Fruit fly (Drosophila melanogaster) whole organism, embryonic: ENCODE data around the gene BORCS6.

Experiments
- Asciz ChIP-seq: fragments of 200-800 bp; sonication (Bioruptor generic); optimal IDR thresholded peaks from 2 replicates; lab custom pipeline; 2017; ENCODE audit warnings: missing biosample characterization, mild to moderate bottlenecking, missing genetic modification characterization, missing genetic modification reagents
- Atf6 ChIP-seq: fragments of 200-800 bp; sonication (Bioruptor generic); IDR thresholded peaks from 2 replicates; pipeline ENCODE4 v1.3.6; 2022; ENCODE audit warnings: missing biosample characterization, missing genetic modification characterization
- CG11398 ChIP-seq: fragments of 200-800 bp; sonication (Bioruptor generic); optimal IDR thresholded peaks from 2 replicates; lab custom pipeline; 2016; ENCODE audit warnings: missing biosample characterization, missing genetic modification characterization
- CG13296 ChIP-seq: fragments of 200-800 bp; sonication (Bioruptor generic); optimal IDR thresholded peaks from 3 replicates; lab custom pipeline; 2018; ENCODE audit warnings: missing biosample characterization, mild to moderate bottlenecking, missing genetic modification characterization
- CG1529 ChIP-seq: fragments of 200-800 bp; sonication (Bioruptor generic); optimal IDR thresholded peaks from 3 replicates; lab custom pipeline; 2018; ENCODE audit warnings: missing biosample characterization, missing genetic modification characterization
- CG15514 ChIP-seq: fragments of 200-800 bp; sonication (Bioruptor generic); optimal IDR thresholded peaks from 3 replicates; lab custom pipeline; 2017; ENCODE audit warnings: missing biosample characterization, missing genetic modification characterization, mild to moderate bottlenecking, moderate library complexity, missing genetic modification reagents
- CG16813 ChIP-seq: fragments of 200-800 bp; sonication (Bioruptor generic); IDR thresholded peaks from 3 replicates; pipeline ENCODE4 v1.3.6; 2022; ENCODE audit warnings: missing biosample characterization, missing genetic modification characterization; ENCODE audit not compliant: partially characterized antibody
- CG17328 ChIP-seq: fragments of 200-800 bp; sonication (Bioruptor generic); IDR thresholded peaks from 2 replicates; pipeline ENCODE4 v1.3.6; 2022; ENCODE audit warnings: missing biosample characterization, missing genetic modification characterization
- CG2120 ChIP-seq: fragments of 200-800 bp; sonication (Bioruptor generic); optimal IDR thresholded peaks from 3 replicates; lab custom pipeline; 2016; ENCODE audit warnings: missing biosample characterization, missing genetic modification characterization
- CG2712 ChIP-seq: fragments of 200-800 bp; optimal IDR thresholded peaks from 3 replicates; lab custom pipeline; 2019; ENCODE audit warnings: missing biosample characterization, mild to moderate bottlenecking, missing genetic modification characterization, moderate library complexity
- CG2889 ChIP-seq: fragments of 200-800 bp; sonication (Bioruptor generic); IDR thresholded peaks from 3 replicates; pipeline ENCODE4 v1.3.6; 2022; ENCODE audit warnings: missing biosample characterization, missing genetic modification characterization
- CG33213 ChIP-seq: fragments of 200-800 bp; sonication (Bioruptor generic); optimal IDR thresholded peaks from 3 replicates; lab custom pipeline; 2016; ENCODE audit warnings: missing biosample characterization, missing genetic modification characterization
- CG4854 ChIP-seq: fragments of 200-800 bp; sonication (Bioruptor generic); optimal IDR thresholded peaks from 2 replicates; lab custom pipeline; 2016; ENCODE audit warnings: missing biosample characterization, missing genetic modification characterization, inconsistent platforms
- CG6654 ChIP-seq: fragments of 200-800 bp; sonication (Bioruptor generic); optimal IDR thresholded peaks from 2 replicates; lab custom pipeline; 2017; ENCODE audit warnings: missing biosample characterization, mild to moderate bottlenecking, missing genetic modification characterization
- CG7839 ChIP-seq: fragments of 200-800 bp; sonication (Bioruptor generic); optimal IDR thresholded peaks from 3 replicates; lab custom pipeline; 2018; ENCODE audit warnings: missing biosample characterization, mild to moderate bottlenecking, missing genetic modification characterization, moderate library complexity
- CG8281 ChIP-seq: fragments of 200-800 bp; sonication (Bioruptor generic); optimal IDR thresholded peaks from 2 replicates; lab custom pipeline; 2018; ENCODE audit warnings: missing biosample characterization, mild to moderate bottlenecking, missing genetic modification characterization, moderate library complexity
- CG9727 ChIP-seq: fragments of 200-800 bp; sonication (Bioruptor generic); optimal IDR thresholded peaks from 3 replicates; lab custom pipeline; 2017; ENCODE audit warnings: missing biosample characterization, mild to moderate bottlenecking, missing genetic modification characterization
- CG9876 ChIP-seq: fragments of 200-800 bp; sonication (Bioruptor generic); optimal IDR thresholded peaks from 2 replicates; lab custom pipeline; 2016; ENCODE audit warnings: missing biosample characterization, missing genetic modification characterization
- CHES-1-like ChIP-seq: fragments of 200-800 bp; sonication (Bioruptor generic); optimal IDR thresholded peaks from 2 replicates; lab custom pipeline; 2016; ENCODE audit warnings: missing biosample characterization, missing genetic modification characterization
- CoRest ChIP-seq: fragments of 200-800 bp; sonication (Bioruptor generic); optimal IDR thresholded peaks from 3 replicates; lab custom pipeline; 2018; ENCODE audit warnings: missing biosample characterization, mild to moderate bottlenecking, missing genetic modification characterization, moderate library complexity
- Dp ChIP-seq: fragments of 200-800 bp; sonication (Bioruptor generic); optimal IDR thresholded peaks from 2 replicates; lab custom pipeline; 2018; ENCODE audit warnings: missing biosample characterization, mild to moderate bottlenecking, missing genetic modification characterization, moderate library complexity
- H2.0 ChIP-seq: fragments of 200-800 bp; sonication (Bioruptor generic); IDR thresholded peaks from 2 replicates; pipeline ENCODE4 v1.3.6; 2022; ENCODE audit warnings: missing biosample characterization, missing genetic modification characterization
- MTF-1 ChIP-seq: fragments of 200-800 bp; sonication (Bioruptor generic); optimal IDR thresholded peaks from 2 replicates; lab custom pipeline; 2018; ENCODE audit warnings: missing biosample characterization, mild to moderate bottlenecking, missing genetic modification characterization, borderline replicate concordance
- Myb ChIP-seq: fragments of 200-800 bp; sonication (Bioruptor generic); optimal IDR thresholded peaks from 2 replicates; lab custom pipeline; 2016; ENCODE audit warnings: missing biosample characterization, missing genetic modification characterization
- Optix ChIP-seq: fragments of 200-800 bp; sonication (Bioruptor generic); IDR thresholded peaks from 3 replicates; pipeline ENCODE4 v1.3.6; 2022; ENCODE audit warnings: missing biosample characterization, missing genetic modification characterization
- Poxn ChIP-seq: fragments of 200-800 bp; sonication (Bioruptor generic); IDR thresholded peaks from 2 replicates; pipeline ENCODE4 v1.3.6; 2022; ENCODE audit warnings: missing biosample characterization, missing genetic modification characterization
- Ravus ChIP-seq: fragments of 200-800 bp; sonication (Bioruptor generic); IDR thresholded peaks from 2 replicates; pipeline ENCODE4 v1.3.6; 2022; ENCODE audit warnings: missing biosample characterization, missing genetic modification characterization
- Stat92E ChIP-seq, 3 experiments: fragments of >200 bp in 2 of 3; fragments of 200-800 bp in 1 of 3; sonication (Bioruptor generic) in 1 of 3; optimal IDR thresholded peaks; 2 replicates each; lab custom pipeline; 2017 to 2019; ENCODE audit warnings: missing biosample characterization in 3 of 3, missing genetic modification characterization in 3 of 3, mild to moderate bottlenecking in 1 of 3, moderate library complexity in 1 of 3
- ab ChIP-seq: fragments of 200-800 bp; sonication (Bioruptor generic); optimal IDR thresholded peaks from 2 replicates; lab custom pipeline; 2016; ENCODE audit warnings: missing biosample characterization, missing genetic modification characterization
- ac ChIP-seq: fragments of 200-800 bp; sonication (Bioruptor generic); optimal IDR thresholded peaks from 3 replicates; lab custom pipeline; 2017; ENCODE audit warnings: missing biosample characterization, mild to moderate bottlenecking, missing genetic modification characterization
- az2 ChIP-seq: fragments of 200-800 bp; sonication (Bioruptor generic); optimal IDR thresholded peaks from 3 replicates; lab custom pipeline; 2016; ENCODE audit warnings: missing biosample characterization, missing genetic modification characterization
- btn ChIP-seq: fragments of 200-800 bp; sonication (Bioruptor generic); optimal IDR thresholded peaks from 2 replicates; lab custom pipeline; 2016; ENCODE audit warnings: missing biosample characterization, missing genetic modification characterization
- croc ChIP-seq: fragments of 200-800 bp; sonication (Bioruptor generic); conservative IDR thresholded peaks from 3 replicates; pipeline ENCODE4 v1.3.6; 2022; ENCODE audit warnings: missing biosample characterization, missing genetic modification characterization
- danr ChIP-seq: fragments of 200-800 bp; sonication (Bioruptor generic); IDR thresholded peaks from 2 replicates; pipeline ENCODE4 v1.3.6; 2022; ENCODE audit warnings: missing biosample characterization, missing genetic modification characterization
- ems ChIP-seq: fragments of 200-800 bp; sonication (Bioruptor generic); optimal IDR thresholded peaks from 3 replicates; lab custom pipeline; 2016; ENCODE audit warnings: missing biosample characterization, missing genetic modification characterization
- eve ChIP-seq, 2 experiments: fragments of >200 bp; optimal IDR thresholded peaks; 2 replicates each; lab custom pipeline; 2017; ENCODE audit warnings: missing biosample characterization in 2 of 2, missing genetic modification characterization in 2 of 2
- fd102C ChIP-seq: fragments of 200-800 bp; sonication (Bioruptor generic); optimal IDR thresholded peaks from 2 replicates; lab custom pipeline; 2018; ENCODE audit warnings: missing biosample characterization, mild to moderate bottlenecking, missing genetic modification characterization, moderate library complexity
- kni ChIP-seq: fragments of 200-800 bp; sonication (Bioruptor generic); optimal IDR thresholded peaks from 3 replicates; lab custom pipeline; 2017; ENCODE audit warnings: mild to moderate bottlenecking, missing biosample characterization, missing genetic modification reagents, missing genetic modification characterization
- knrl ChIP-seq: fragments of 200-800 bp; sonication (Bioruptor generic); IDR thresholded peaks from 3 replicates; pipeline ENCODE4 v1.3.6; 2022; ENCODE audit warnings: missing biosample characterization, missing genetic modification characterization; ENCODE audit not compliant: partially characterized antibody
- lov ChIP-seq, 2 experiments: fragments of 200-800 bp in 1 of 2; fragments of >200 bp in 1 of 2; sonication (Bioruptor generic) in 1 of 2; IDR thresholded peaks in 1 of 2; optimal IDR thresholded peaks in 1 of 2; 2 replicates in 1 of 2; 3 replicates in 1 of 2; pipeline versions ENCODE4 v1.3.6 to Lab custom; 2017 to 2022; ENCODE audit warnings: missing biosample characterization in 1 of 2, missing genetic modification characterization in 1 of 2
- luna ChIP-seq: fragments of 200-800 bp; sonication (Bioruptor generic); optimal IDR thresholded peaks from 2 replicates; lab custom pipeline; 2016; ENCODE audit warnings: missing biosample characterization, missing genetic modification characterization
- mld ChIP-seq: fragments of 200-800 bp; sonication (Bioruptor generic); IDR thresholded peaks from 3 replicates; pipeline ENCODE4 v1.3.6; 2022; ENCODE audit warnings: missing biosample characterization, missing genetic modification characterization; ENCODE audit not compliant: partially characterized antibody
- ranshi ChIP-seq: fragments of 200-800 bp; sonication (Bioruptor generic); IDR thresholded peaks from 2 replicates; pipeline ENCODE4 v1.3.6; 2022; ENCODE audit warnings: missing biosample characterization, missing genetic modification characterization
- repo ChIP-seq: fragments of 200-800 bp; sonication (Bioruptor generic); optimal IDR thresholded peaks from 2 replicates; lab custom pipeline; 2016; ENCODE audit warnings: missing biosample characterization, missing genetic modification characterization
- sd ChIP-seq: fragments of 200-800 bp; sonication (Bioruptor generic); optimal IDR thresholded peaks from 3 replicates; lab custom pipeline; 2018; ENCODE audit warnings: missing biosample characterization, mild to moderate bottlenecking, missing genetic modification characterization, moderate library complexity
- seq ChIP-seq: fragments of 200-800 bp; sonication (Bioruptor generic); IDR thresholded peaks from 2 replicates; pipeline ENCODE4 v1.3.6; 2022; ENCODE audit warnings: missing biosample characterization, missing genetic modification characterization
- shn ChIP-seq: fragments of 200-800 bp; sonication (Bioruptor generic); optimal IDR thresholded peaks from 3 replicates; lab custom pipeline; 2016; ENCODE audit warnings: missing biosample characterization, missing genetic modification characterization
- unc-4 ChIP-seq: fragments of 200-800 bp; sonication (Bioruptor generic); IDR thresholded peaks from 2 replicates; pipeline ENCODE4 v1.3.6; 2022; ENCODE audit warnings: missing biosample characterization, missing genetic modification characterization; ENCODE audit not compliant: partially characterized antibody
- wdn ChIP-seq: fragments of 200-800 bp; sonication (Bioruptor generic); IDR thresholded peaks from 2 replicates; pipeline ENCODE4 v1.3.6; 2022; ENCODE audit warnings: missing biosample characterization, missing genetic modification characterization

Gene BORCS6

DNA sequence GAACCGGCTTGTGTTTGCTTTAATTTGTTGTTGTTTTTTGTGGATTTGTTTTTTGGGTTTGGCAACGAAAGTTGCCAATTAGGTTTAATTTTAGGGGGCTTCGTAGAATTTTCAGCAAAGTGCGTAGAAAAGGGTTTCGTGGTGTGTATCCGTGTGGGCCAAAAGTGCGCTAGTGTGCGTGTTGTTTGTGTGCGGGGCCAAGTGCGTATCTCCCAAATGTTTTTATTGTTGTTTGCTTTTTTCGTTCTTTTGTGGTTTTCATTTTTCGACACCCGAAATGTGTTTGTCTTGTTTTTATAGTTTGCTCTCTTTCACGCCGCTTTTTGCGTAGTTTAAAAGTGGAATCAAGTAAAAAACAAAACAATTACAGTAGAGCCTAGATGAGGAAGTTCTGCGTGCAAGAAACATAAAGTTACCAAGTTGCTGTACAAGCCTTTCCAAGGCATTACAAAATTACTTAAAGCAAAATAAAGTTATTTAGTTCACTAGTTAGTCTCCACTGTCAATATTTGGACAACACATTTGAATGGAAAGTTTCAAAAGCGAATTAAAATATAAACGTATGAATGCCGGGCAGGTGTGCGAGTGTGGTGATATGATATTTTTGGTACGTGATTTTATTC is 6.3 kb downstream of the BORCS6 start (continued):
- TF ChIP-seq CG16813 (GFP tag; lab: Robert Waterston, UW), result no peak
- peak; percentile 50; the same call in 1 of the 2 replicates for TF ChIP-seq danr (GFP tag; lab: Robert Waterston, UW)
- TF ChIP-seq CG8281 (tag; lab: Kevin White, UChicago), result peak; percentile 9
- TF ChIP-seq Asciz, result no peak
- TF ChIP-seq CG4854 (GFP tag; lab: Kevin White, UChicago), result peak; percentile 55
- TF ChIP-seq fd102C (GFP tag; lab: Kevin White, UChicago), result no peak
- TF ChIP-seq CG11398, result peak; percentile 53
- TF ChIP-seq mld (GFP tag; lab: Robert Waterston, UW), result no peak
- peak; percentile 82 for TF ChIP-seq CoRest (tag; lab: Kevin White, UChicago)
- TF ChIP-seq wdn, result peak; percentile 89
- peak; percentile 71 for TF ChIP-seq Myb (GFP tag; lab: Kevin White, UChicago)
- TF ChIP-seq ab (GFP tag; lab: Kevin White, UChicago), result peak; percentile 15
- TF ChIP-seq ranshi (GFP tag; lab: Robert Waterston, UW), result peak; percentile 69; the same call in 1 of the 2 replicates
- TF ChIP-seq CG1529 (GFP tag; lab: Kevin White, UChicago), result no peak
- peak; percentile 34 for TF ChIP-seq CG13296
- no peak for TF ChIP-seq kni (GFP tag; lab: Kevin White, UChicago)
- peak; percentile 30 for TF ChIP-seq CG6654
- peak; percentile 54 for TF ChIP-seq shn
- TF ChIP-seq Stat92E (GFP tag; optimal IDR thresholded peaks at IDR 0.05; lab: Kevin White, UChicago), result no peak
- TF ChIP-seq Ravus (GFP tag; lab: Robert Waterston, UW), result peak; percentile 41; the same call in 1 of the 2 replicates
- TF ChIP-seq repo, result peak; percentile 69
- TF ChIP-seq luna (GFP tag; lab: Kevin White, UChicago), result peak; percentile 90
- no peak for TF ChIP-seq ac
- TF ChIP-seq CG2712, result peak; percentile 37
- peak; percentile 91 for TF ChIP-seq Atf6 (GFP tag; lab: Robert Waterston, UW)
- peak; percentile 50; the same call in 1 of the 2 replicates for TF ChIP-seq CG17328 (GFP tag; lab: Robert Waterston, UW)
- TF ChIP-seq Dp (GFP tag; lab: Kevin White, UChicago), result no peak
- TF ChIP-seq CG9727 (GFP tag; lab: Kevin White, UChicago), result peak; percentile 84
- TF ChIP-seq knrl, result no peak
- peak; percentile 61; the same call in 2 of the 3 replicates for TF ChIP-seq Optix (GFP tag; lab: Robert Waterston, UW)
- peak; percentile 81 for TF ChIP-seq H2.0
- no peak for TF ChIP-seq MTF-1
- peak; percentile 58 for TF ChIP-seq az2 (GFP tag; lab: Kevin White, UChicago)
- TF ChIP-seq btn (GFP tag; lab: Kevin White, UChicago), result no peak
- TF ChIP-seq CHES-1-like (GFP tag; lab: Kevin White, UChicago), result peak; percentile 90
- TF ChIP-seq CG9876, result peak; percentile 61
- peak; percentile 54 for TF ChIP-seq ems (GFP tag; lab: Kevin White, UChicago)
- peak; percentile 98 for TF ChIP-seq CG2120 (GFP tag; lab: Kevin White, UChicago)
- peak; percentile 76 for TF ChIP-seq sd (tag; lab: Kevin White, UChicago)
- TF ChIP-seq CG15514 (GFP tag; lab: Kevin White, UChicago), result peak; percentile 80
- peak; percentile 71 for TF ChIP-seq seq
- no peak for TF ChIP-seq unc-4
- TF ChIP-seq eve (GFP tag; optimal IDR thresholded peaks at IDR 0.05; lab: Kevin White, UChicago), result peak in 1 of 2 experiments; percentile 76
- peak; percentile 83; the same call in 2 of the 3 replicates for TF ChIP-seq CG2889
- TF ChIP-seq CG7839 (tag; lab: Kevin White, UChicago), result peak; percentile 85
- peak; percentile 86 for TF ChIP-seq Poxn (GFP tag; lab: Robert Waterston, UW)
- peak; percentile 67 for TF ChIP-seq CG33213 (GFP tag; lab: Kevin White, UChicago)
- no peak for TF ChIP-seq croc (GFP tag; lab: Robert Waterston, UW)
- TF ChIP-seq lov (optimal IDR thresholded peaks at IDR 0.05; lab: Kevin White, UChicago), result no peak
- TF ChIP-seq lov (GFP tag; IDR thresholded peaks at IDR 0.05; lab: Robert Waterston, UW), result no peak
